Fruit fly (Drosophila melanogaster): ENCODE results near the gene CG8419.
A peak's percentile ranks its signal among the peaks of the same experiment; 100 is the strongest.

Gene CG8419

DNA sequence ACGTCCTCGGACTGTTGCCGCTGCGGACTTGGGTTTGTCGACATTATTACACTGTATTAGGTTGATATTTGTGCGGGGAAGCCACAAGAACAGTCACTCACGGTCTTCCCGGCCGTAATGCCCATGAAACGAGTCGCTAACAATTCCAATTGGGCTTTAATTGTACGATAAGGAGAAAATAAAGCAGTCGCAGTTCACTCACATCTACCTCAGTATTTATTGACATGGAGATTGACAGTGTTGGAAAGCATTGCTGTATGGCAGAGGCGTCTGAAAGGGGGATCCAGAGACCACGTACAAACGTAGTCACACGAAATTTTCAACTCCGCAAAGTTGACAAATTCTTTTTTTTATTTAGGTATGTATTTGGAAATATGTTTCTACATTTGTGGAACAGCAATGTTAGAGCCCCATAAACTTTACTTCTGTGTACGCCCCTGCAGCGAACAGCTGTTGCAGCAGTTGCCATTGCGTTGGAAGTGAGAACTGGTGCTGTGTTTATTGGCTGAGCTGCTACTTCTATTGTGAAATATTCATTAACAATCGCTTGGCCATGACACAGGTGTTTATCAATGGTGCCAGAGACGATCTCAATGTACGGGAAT lies 6.8 kb downstream of the CG8419 start, which contains the start of the genes CG8372 and CG8360:
CG8372 (minus strand) TSS at position 237 of the 605 bp plus-strand sequence.
CG8360 (plus strand) TSS at position 294 of the 605 bp plus-strand sequence.
- TF ChIP-seq Abd-B (GFP tag; optimal IDR thresholded peaks at IDR 0.05) (no peak), sage (GFP tag; optimal IDR thresholded peaks at IDR 0.05) (peak; percentile 99), ey (GFP tag; optimal IDR thresholded peaks at IDR 0.05) (peak; percentile 99), CG32264 (GFP tag; optimal IDR thresholded peaks at IDR 0.05) (peak; percentile 99), rgr (GFP tag; optimal IDR thresholded peaks at IDR 0.05) (peak; percentile 100), dsf (GFP tag; optimal IDR thresholded peaks at IDR 0.05; ENCODE audit: borderline replicate concordance) (peak; percentile 97), Dfd (GFP tag; optimal IDR thresholded peaks at IDR 0.05) (no peak), pan (optimal IDR thresholded peaks at IDR 0.05) (no peak), GATAd (GFP tag; optimal IDR thresholded peaks at IDR 0.05) (peak; percentile 98), Sp1 (GFP tag; optimal IDR thresholded peaks at IDR 0.05) (peak; percentile 99), dmrt93B (GFP tag; optimal IDR thresholded peaks at IDR 0.05) (peak; percentile 98), woc (GFP tag; optimal IDR thresholded peaks at IDR 0.05) (peak; percentile 99), Mio (GFP tag; optimal IDR thresholded peaks at IDR 0.05) (peak; percentile 95), usp (GFP tag; optimal IDR thresholded peaks at IDR 0.05) (no peak), jim (GFP tag; optimal IDR thresholded peaks at IDR 0.05) (peak; percentile 79), brk (GFP tag; optimal IDR thresholded peaks at IDR 0.05) (peak; percentile 99), h (GFP tag; optimal IDR thresholded peaks at IDR 0.05) (peak; percentile 100), sv (GFP tag; optimal IDR thresholded peaks at IDR 0.05) (peak; percentile 99), dl (GFP tag; optimal IDR thresholded peaks at IDR 0.05; ENCODE audit: insufficient read depth in 1 of 2, partially characterized antibody in 2 of 2) (no peak), lola (GFP tag; optimal IDR thresholded peaks at IDR 0.05) (no peak), Jra (GFP tag; optimal IDR thresholded peaks at IDR 0.05) (peak; percentile 99), Myc (optimal IDR thresholded peaks at IDR 0.05) (no peak), HLH106 (tag; optimal IDR thresholded peaks at IDR 0.05) (peak; percentile 99), CG9705 (GFP tag; optimal IDR thresholded peaks at IDR 0.05) (peak; percentile 99), psq (GFP tag; optimal IDR thresholded peaks at IDR 0.05) (peak; percentile 98), Dif (GFP tag; optimal IDR thresholded peaks at IDR 0.05; ENCODE audit: partially characterized antibody) (no peak), OdsH (GFP tag; optimal IDR thresholded peaks at IDR 0.05) (peak; percentile 100), Hnf4 (GFP tag; optimal IDR thresholded peaks at IDR 0.05) (peak; percentile 100), N (GFP tag; optimal IDR thresholded peaks at IDR 0.05) (no peak), CrebA (GFP tag; optimal IDR thresholded peaks at IDR 0.05; ENCODE audit: borderline replicate concordance) (no peak), Vsx2 (GFP tag; optimal IDR thresholded peaks at IDR 0.05; ENCODE audit: partially characterized antibody) (no peak), tai (GFP tag; optimal IDR thresholded peaks at IDR 0.05) (peak; percentile 99), fru (GFP tag; optimal IDR thresholded peaks at IDR 0.05) (peak; percentile 99), Hr78 (GFP tag; optimal IDR thresholded peaks at IDR 0.05) (no peak), foxo (GFP tag; optimal IDR thresholded peaks at IDR 0.05) (peak; percentile 98 to 100), Hr83 (GFP tag; optimal IDR thresholded peaks at IDR 0.05; ENCODE audit: poor library complexity, severe bottlenecking) (peak; percentile 99), Rel (GFP tag; optimal IDR thresholded peaks at IDR 0.05) (peak; percentile 97), Rel (tag; optimal IDR thresholded peaks at IDR 0.05) (peak; percentile 92), br (GFP tag; optimal IDR thresholded peaks at IDR 0.05) (peak; percentile 100)

DNA sequence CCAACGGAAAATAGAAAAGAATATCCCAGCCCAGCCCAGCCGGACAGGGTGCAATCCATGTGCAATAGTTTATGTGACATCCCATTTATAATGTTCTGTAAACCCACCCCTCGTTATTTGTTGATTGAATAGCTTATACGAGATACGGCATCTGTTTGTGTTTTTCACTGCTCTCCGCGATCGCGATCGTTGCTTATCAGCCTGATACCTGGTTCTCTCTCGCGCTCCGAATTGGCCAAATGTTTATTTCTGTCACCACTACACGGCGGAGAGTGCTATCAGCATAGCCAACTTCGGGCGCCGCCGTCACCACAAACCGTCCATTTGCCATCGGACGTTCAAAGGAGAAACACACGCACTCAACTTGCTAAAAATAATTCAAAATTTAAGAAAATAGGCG lies 8.0 kb downstream of the CG8419 start, which contains the start of gene CG8353:
CG8353 (plus strand) TSS at position 59 of the 400 bp plus-strand sequence.
- TF ChIP-seq Dif (GFP tag; optimal IDR thresholded peaks at IDR 0.05; ENCODE audit: partially characterized antibody): peak; percentile 22
- no peak for TF ChIP-seq rgr (GFP tag; optimal IDR thresholded peaks at IDR 0.05)
- no peak for TF ChIP-seq Rel (GFP tag; optimal IDR thresholded peaks at IDR 0.05)
- TF ChIP-seq Rel (tag; optimal IDR thresholded peaks at IDR 0.05): peak; percentile 68

All from whole organism, wandering third instar larva.